Worm (Caenorhabditis elegans): ENCODE measurements around the gene F49H12.4.

- TF ChIP-seq ztf-4 (tag; optimal IDR thresholded peaks at IDR 0.05) (no peak), efl-3 (GFP tag; optimal IDR thresholded peaks at IDR 0.05) (no peak), lin-39 (tag; optimal IDR thresholded peaks at IDR 0.05) (no peak), nhr-237 (tag; optimal IDR thresholded peaks at IDR 0.05) (no peak)
These were observed 10.9 kb downstream of the F49H12.4 start for ce11 chrX:2090493-2090892.

Measured in whole organism, L1 larva.